Fruit fly (Drosophila melanogaster): ENCODE measurements around the gene CG33494.

Gene CG33494

DNA sequence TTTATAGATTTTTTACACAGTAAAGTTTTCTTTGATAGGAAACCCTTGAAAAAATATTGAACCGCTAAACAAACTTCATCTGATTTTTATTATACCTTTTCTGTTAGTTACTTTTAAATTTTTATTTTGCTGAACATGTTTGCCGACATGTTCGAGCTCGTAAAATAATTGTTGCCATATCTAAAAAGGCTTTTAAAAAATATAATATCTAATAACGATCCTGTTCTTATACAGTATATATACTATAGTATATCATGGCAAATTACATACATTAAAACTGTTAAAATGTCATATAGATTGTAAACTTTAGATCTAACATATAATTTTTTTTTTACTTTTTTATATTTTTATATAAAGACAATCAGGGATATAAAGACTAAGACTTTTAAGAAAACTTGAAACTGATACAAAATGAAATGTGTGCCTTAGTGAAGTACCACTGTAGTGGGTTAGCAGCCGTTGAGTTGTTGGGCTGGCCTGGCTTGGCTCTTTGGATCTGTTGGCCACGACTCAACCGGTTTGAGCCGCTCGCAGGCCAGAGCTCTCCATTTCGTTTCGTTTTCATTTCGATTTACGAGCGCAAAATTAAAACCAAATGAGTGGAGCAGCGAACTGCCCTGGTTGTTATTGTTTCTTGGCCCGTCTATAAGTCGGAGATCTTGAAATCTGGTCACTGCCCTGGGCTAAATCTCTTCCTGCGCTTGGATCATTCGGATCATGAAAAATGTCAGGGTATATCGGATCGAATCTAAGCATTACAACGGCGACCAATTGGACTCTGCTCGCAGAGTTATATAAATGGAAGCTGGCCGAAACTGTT lies 37.7 kb upstream of the CG33494 start (continued):
- TF ChIP-seq CG31441 (GFP tag; IDR thresholded peaks at IDR 0.05) (peak; percentile 67), ci (GFP tag; IDR thresholded peaks at IDR 0.05) (0 out of 3 replicates have a peak, but pooled peaks have one; percentile 5), ind (GFP tag; optimal IDR thresholded peaks at IDR 0.05) (peak; percentile 28), CG34224 (GFP tag; IDR thresholded peaks at IDR 0.05; ENCODE audit: partially characterized antibody) (no peak), CG13424 (tag; optimal IDR thresholded peaks at IDR 0.05) (peak; percentile 33), Sox102F (GFP tag; optimal IDR thresholded peaks at IDR 0.05) (peak; percentile 32), Pdp1 (GFP tag; optimal IDR thresholded peaks at IDR 0.05) (peak in 1 of 2 experiments; percentile 5), Blimp-1 (GFP tag; optimal IDR thresholded peaks at IDR 0.05) (peak; percentile 90), CoRest (tag; optimal IDR thresholded peaks at IDR 0.05) (peak; percentile 36), CG12391 (tag; optimal IDR thresholded peaks at IDR 0.05) (peak; percentile 28), sens-2 (GFP tag; IDR thresholded peaks at IDR 0.05) (no peak), CG10979 (tag; optimal IDR thresholded peaks at IDR 0.05) (peak; percentile 21), dmrt11E (tag; optimal IDR thresholded peaks at IDR 0.05) (peak; percentile 40), CG3838 (GFP tag; optimal IDR thresholded peaks at IDR 0.05) (no peak), pan (optimal IDR thresholded peaks at IDR 0.05) (no peak), pan (GFP tag; optimal IDR thresholded peaks at IDR 0.05 in 1 of 2, IDR thresholded peaks at IDR 0.05 in 1 of 2) (peak in 1 of 2 experiments; percentile 25), pzg (GFP tag; optimal IDR thresholded peaks at IDR 0.05) (no peak), ato (GFP tag; IDR thresholded peaks at IDR 0.05; ENCODE audit: partially characterized antibody) (no peak), lola (GFP tag; optimal IDR thresholded peaks at IDR 0.05) (peak in 1 of 3 experiments; percentile 43), CG2199 (GFP tag; IDR thresholded peaks at IDR 0.05) (0 out of 3 replicates have a peak, but pooled peaks have one; percentile 40), CG7987 (GFP tag; optimal IDR thresholded peaks at IDR 0.05) (no peak), CG11247 (GFP tag; IDR thresholded peaks at IDR 0.05) (no peak), tna (GFP tag; IDR thresholded peaks at IDR 0.05; ENCODE audit: partially characterized antibody) (no peak), chm (GFP tag; IDR thresholded peaks at IDR 0.05) (no peak), CG6791 (GFP tag; IDR thresholded peaks at IDR 0.05; ENCODE audit: partially characterized antibody) (no peak), CHES-1-like (GFP tag; optimal IDR thresholded peaks at IDR 0.05) (no peak), nmo (GFP tag; optimal IDR thresholded peaks at IDR 0.05) (peak; percentile 30), CG7839 (tag; optimal IDR thresholded peaks at IDR 0.05) (peak; percentile 42), CG2889 (GFP tag; IDR thresholded peaks at IDR 0.05) (no peak), CG12769 (tag; optimal IDR thresholded peaks at IDR 0.05) (peak; percentile 41), kah (GFP tag; optimal IDR thresholded peaks at IDR 0.05) (no peak), CG7556 (GFP tag; optimal IDR thresholded peaks at IDR 0.05) (peak; percentile 11), CG8290 (GFP tag; optimal IDR thresholded peaks at IDR 0.05) (no peak), CG8290 (tag; optimal IDR thresholded peaks at IDR 0.05) (no peak), CG9797 (GFP tag; optimal IDR thresholded peaks at IDR 0.05) (no peak), CG14710 (tag; optimal IDR thresholded peaks at IDR 0.05) (peak; percentile 15), Adf1 (GFP tag; IDR thresholded peaks at IDR 0.05) (no peak), tgo (GFP tag; IDR thresholded peaks at IDR 0.05) (0 out of 3 replicates have a peak, but pooled peaks have one; percentile 21), abd-A (tag; optimal IDR thresholded peaks at IDR 0.05) (peak; percentile 39), ems (GFP tag; optimal IDR thresholded peaks at IDR 0.05) (no peak), oc (tag; optimal IDR thresholded peaks at IDR 0.05) (peak; percentile 67), Mrtf (GFP tag; IDR thresholded peaks at IDR 0.05) (no peak), Bgb (GFP tag; IDR thresholded peaks at IDR 0.05; ENCODE audit: partially characterized antibody) (no peak), Doc3 (GFP tag; IDR thresholded peaks at IDR 0.05; ENCODE audit: partially characterized antibody) (no peak), phol (tag; optimal IDR thresholded peaks at IDR 0.05) (no peak), ken (GFP tag; IDR thresholded peaks at IDR 0.05) (no peak), sob (GFP tag; IDR thresholded peaks at IDR 0.05) (peak; percentile 16; the same call in 1 of the 2 replicates), Ptx1 (GFP tag; IDR thresholded peaks at IDR 0.05) (peak; percentile 39; the same call in 1 of the 2 replicates)
